Fruit fly (Drosophila melanogaster): ENCODE results near the gene CG6333.
A peak's percentile ranks its signal among the peaks of the same experiment; 100 is the strongest.

DNA sequence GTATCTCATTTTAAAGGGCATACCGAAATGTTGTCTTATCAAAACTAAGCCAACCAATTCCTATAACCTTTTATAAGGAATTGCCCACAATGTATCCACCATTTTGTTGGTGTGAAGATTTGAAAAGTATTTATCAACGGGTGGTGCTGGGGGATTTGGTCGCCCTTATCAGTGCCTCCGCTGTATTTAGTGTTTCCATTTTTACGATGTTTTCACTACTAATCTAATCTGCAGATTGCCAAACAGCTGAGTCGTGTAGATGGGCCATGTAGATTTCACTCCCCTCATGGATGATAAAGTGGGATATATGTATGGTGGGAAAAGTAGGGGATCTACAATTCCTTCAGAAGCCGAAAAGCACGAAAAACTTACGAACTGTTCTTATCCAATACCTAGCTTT is 45.4 kb upstream of the CG6333 start:
- TF ChIP-seq sima (GFP tag; optimal IDR thresholded peaks at IDR 0.05) (no peak), CG6175 (GFP tag; IDR thresholded peaks at IDR 0.05) (no peak), Fer1 (GFP tag; optimal IDR thresholded peaks at IDR 0.05) (peak; percentile 25), Pdp1 (GFP tag; optimal IDR thresholded peaks at IDR 0.05) (no peak), jing (GFP tag; optimal IDR thresholded peaks at IDR 0.05) (no peak), zfh2 (GFP tag; optimal IDR thresholded peaks at IDR 0.05) (no peak), CG17802 (tag; optimal IDR thresholded peaks at IDR 0.05) (no peak), stc (GFP tag; IDR thresholded peaks at IDR 0.05) (no peak), unc-4 (GFP tag; IDR thresholded peaks at IDR 0.05; ENCODE audit: partially characterized antibody) (no peak), Lhr (GFP tag; optimal IDR thresholded peaks at IDR 0.05) (no peak), luna (GFP tag; optimal IDR thresholded peaks at IDR 0.05) (no peak)

Data from whole organism, embryonic.